Worm (Caenorhabditis elegans) whole organism, L3 larva: ENCODE measurements around the gene ctns-1.

Experiments
- R02D3.7 ChIP-seq: fragments of 150-350 bp; optimal IDR thresholded peaks from 2 replicates; lab custom pipeline; 2014; ENCODE audit warnings: missing biosample characterization, missing genetic modification characterization
- aly-2 ChIP-seq: fragments of 150-350 bp; optimal IDR thresholded peaks from 2 replicates; lab custom pipeline; 2014; ENCODE audit warnings: missing biosample characterization, missing genetic modification characterization
- ama-1 ChIP-seq: fragments of 150-350 bp; optimal IDR thresholded peaks from 2 replicates; lab custom pipeline; 2018
- elt-2 ChIP-seq: sonication (generic microtip); optimal IDR thresholded peaks from 2 replicates; lab custom pipeline; 2016; ENCODE audit warnings: missing genetic modification reagents, mild to moderate bottlenecking, missing genetic modification characterization, missing compliant biosample characterization
- elt-3 ChIP-seq, 3 experiments: fragments of 150-350 bp in 1 of 3; sonication (generic microtip) in 2 of 3; optimal IDR thresholded peaks; 2 replicates in 2 of 3; 4 replicates in 1 of 3; lab custom pipeline; 2014 to 2017; ENCODE audit warnings: missing biosample characterization in 3 of 3, missing genetic modification characterization in 3 of 3
- eor-1 ChIP-seq, 2 experiments: fragments of 150-350 bp; optimal IDR thresholded peaks; 2 replicates each; lab custom pipeline; 2014 to 2018; ENCODE audit warnings: missing biosample characterization in 2 of 2, missing genetic modification characterization in 2 of 2
- fkh-2 ChIP-seq: fragments of 150-350 bp; optimal IDR thresholded peaks from 2 replicates; lab custom pipeline; 2014; ENCODE audit warnings: missing biosample characterization, missing genetic modification reagents, missing genetic modification characterization
- hmg-11 ChIP-seq: sonication (generic microtip); optimal IDR thresholded peaks from 2 replicates; lab custom pipeline; 2016; ENCODE audit warnings: missing genetic modification characterization, missing compliant biosample characterization
- jun-1 ChIP-seq: fragments of 150-350 bp; optimal IDR thresholded peaks from 2 replicates; lab custom pipeline; 2014; ENCODE audit warnings: missing biosample characterization, missing genetic modification reagents, missing genetic modification characterization
- lin-15B ChIP-seq: fragments of 150-350 bp; optimal IDR thresholded peaks from 2 replicates; lab custom pipeline; 2014; ENCODE audit warnings: missing biosample characterization, missing genetic modification characterization
- lin-39 ChIP-seq: fragments of 150-350 bp; optimal IDR thresholded peaks from 2 replicates; lab custom pipeline; 2018; ENCODE audit warnings: missing biosample characterization, missing genetic modification reagents, missing genetic modification characterization
- lsy-12 ChIP-seq: sonication (generic microtip); optimal IDR thresholded peaks from 2 replicates; lab custom pipeline; 2016; ENCODE audit warnings: mild to moderate bottlenecking, missing genetic modification characterization, missing compliant biosample characterization
- mdl-1 ChIP-seq: fragments of 150-350 bp; optimal IDR thresholded peaks from 2 replicates; lab custom pipeline; 2014; ENCODE audit warnings: missing biosample characterization, missing genetic modification characterization
- nfya-1 ChIP-seq: sonication (generic microtip); optimal IDR thresholded peaks from 2 replicates; lab custom pipeline; 2017; ENCODE audit warnings: missing genetic modification characterization, mild to moderate bottlenecking, missing compliant biosample characterization, antibody characterized with exemption, moderate library complexity; ENCODE audit not compliant: insufficient read depth
- nhr-23 ChIP-seq: fragments of 150-350 bp; optimal IDR thresholded peaks from 2 replicates; lab custom pipeline; 2014; ENCODE audit warnings: missing biosample characterization, missing genetic modification reagents, missing genetic modification characterization
- nhr-25 ChIP-seq: sonication (generic microtip); optimal IDR thresholded peaks from 2 replicates; lab custom pipeline; 2017; ENCODE audit warnings: missing biosample characterization, missing genetic modification characterization
- nhr-28 ChIP-seq: fragments of 150-350 bp; optimal IDR thresholded peaks from 2 replicates; lab custom pipeline; 2014; ENCODE audit warnings: missing biosample characterization, missing genetic modification characterization
- nhr-43 ChIP-seq: sonication (generic microtip); optimal IDR thresholded peaks from 2 replicates; lab custom pipeline; 2016; ENCODE audit warnings: mild to moderate bottlenecking, missing genetic modification characterization, missing compliant biosample characterization; ENCODE audit not compliant: poor library complexity, severe bottlenecking
- nhr-67 ChIP-seq: fragments of 150-350 bp; optimal IDR thresholded peaks from 2 replicates; lab custom pipeline; 2014; ENCODE audit warnings: missing biosample characterization, missing genetic modification characterization
- pha-4 ChIP-seq: fragments of 150-350 bp; optimal IDR thresholded peaks from 2 replicates; lab custom pipeline; 2014; ENCODE audit warnings: missing biosample characterization, missing genetic modification reagents, missing genetic modification characterization
- pqm-1 ChIP-seq: fragments of 150-350 bp; optimal IDR thresholded peaks from 2 replicates; lab custom pipeline; 2017; ENCODE audit warnings: missing biosample characterization, missing genetic modification characterization, inconsistent platforms
- skn-1 ChIP-seq: fragments of 150-350 bp; optimal IDR thresholded peaks from 2 replicates; lab custom pipeline; 2014; ENCODE audit warnings: missing biosample characterization, missing genetic modification characterization
- snpc-4 ChIP-seq: fragments of 150-350 bp; optimal IDR thresholded peaks from 2 replicates; lab custom pipeline; 2014; ENCODE audit warnings: missing biosample characterization, missing genetic modification characterization
- unc-39 ChIP-seq: sonication (generic microtip); optimal IDR thresholded peaks from 4 replicates; lab custom pipeline; 2017; ENCODE audit warnings: missing biosample characterization, missing genetic modification characterization
- ztf-11 ChIP-seq: fragments of 150-350 bp; optimal IDR thresholded peaks from 2 replicates; lab custom pipeline; 2014; ENCODE audit warnings: missing biosample characterization, missing genetic modification characterization

Gene ctns-1

DNA sequence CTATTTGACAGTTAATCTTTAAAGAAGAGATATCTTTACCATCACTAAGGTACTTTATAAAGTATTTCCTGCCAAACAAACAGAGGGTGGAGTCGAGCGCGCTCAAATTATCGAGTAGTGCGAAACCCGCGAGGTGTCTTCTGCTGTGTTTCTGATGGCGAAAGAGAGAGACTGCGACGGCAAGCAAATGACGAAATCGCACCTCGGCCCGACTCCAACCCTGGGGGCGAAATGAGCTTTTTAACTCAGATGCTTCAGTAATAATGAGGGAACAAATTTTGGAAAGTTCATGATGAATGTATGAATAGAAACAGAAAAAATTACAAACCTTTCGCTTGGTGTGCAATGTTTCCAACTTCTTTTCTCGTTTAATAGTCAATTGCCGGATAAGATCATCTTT, 45.2 kb downstream of the ctns-1 start:
- TF ChIP-seq lin-15B (tag; lab: Kevin White, UChicago) (peak; percentile 54), nhr-25 (tag; lab: Kevin White, UChicago) (peak; percentile 71), pqm-1 (tag; lab: Kevin White, UChicago) (peak; percentile 65), nhr-43 (peak; percentile 67), pha-4 (no peak), nhr-23 (peak; percentile 41), elt-2 (tag; lab: Kevin White, UChicago) (peak; percentile 53), lin-39 (tag; lab: Kevin White, UChicago) (peak; percentile 76), snpc-4 (peak; percentile 98), jun-1 (tag; lab: Kevin White, UChicago) (peak; percentile 9), aly-2 (no peak), nhr-28 (no peak), nfya-1 (tag; lab: Kevin White, UChicago) (peak; percentile 69), fkh-2 (no peak), elt-3 (tag; optimal IDR thresholded peaks at IDR 0.05; lab: Kevin White, UChicago) (peak in 1 of 3 experiments; percentile 43), lsy-12 (tag; lab: Kevin White, UChicago) (peak; percentile 31), ama-1 (lab: Kevin White, UChicago) (peak; percentile 88), R02D3.7 (tag; lab: Kevin White, UChicago) (peak; percentile 4), eor-1 (tag; optimal IDR thresholded peaks at IDR 0.05; lab: Kevin White, UChicago) (no peak), skn-1 (tag; lab: Kevin White, UChicago) (peak; percentile 0)

DNA sequence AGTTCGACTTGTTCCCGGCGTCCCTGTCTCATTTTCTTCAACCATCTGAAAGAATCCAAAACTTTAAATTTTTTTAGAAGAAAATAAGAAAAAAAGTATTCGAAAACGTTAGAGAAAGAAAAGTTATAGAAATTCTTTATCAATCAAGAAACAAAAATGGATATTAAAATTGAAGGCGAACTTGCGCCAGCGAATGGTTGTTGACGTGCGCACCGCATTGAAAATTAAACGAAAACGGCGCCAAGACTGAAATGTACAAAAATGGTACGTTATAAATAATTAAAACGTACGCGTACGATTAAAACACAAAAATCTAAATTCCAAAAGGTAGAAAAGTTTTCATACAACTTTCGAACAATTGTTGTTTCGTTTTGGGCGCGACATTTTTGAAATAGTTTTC, 49.9 kb downstream of the ctns-1 start, which contains the start of gene K02C4.3:
TSS of gene K02C4.3 (minus strand) at position 51 of the 400 bp plus-strand sequence.
- TF ChIP-seq pqm-1 (tag; lab: Kevin White, UChicago) (peak; percentile 36), hmg-11 (tag; lab: Kevin White, UChicago) (peak; percentile 46), elt-2 (tag; lab: Kevin White, UChicago) (peak; percentile 43), mdl-1 (tag; lab: Kevin White, UChicago) (no peak), nhr-23 (peak; percentile 80), snpc-4 (peak; percentile 92), jun-1 (tag; lab: Kevin White, UChicago) (peak; percentile 23), unc-39 (tag; lab: Kevin White, UChicago) (no peak), ztf-11 (tag; lab: Kevin White, UChicago) (no peak), lin-15B (tag; lab: Kevin White, UChicago) (peak; percentile 79), nhr-25 (tag; lab: Kevin White, UChicago) (peak; percentile 56), pha-4 (peak; percentile 86), R02D3.7 (tag; lab: Kevin White, UChicago) (peak; percentile 37), nhr-43 (peak; percentile 21), nhr-67 (no peak), nfya-1 (tag; lab: Kevin White, UChicago) (peak; percentile 74)
